Worm (Caenorhabditis elegans): ENCODE results near the gene abf-3.

Gene abf-3

ce11 chrV:15826110-15826509 is 8.5 kb upstream of the abf-3 start, which contains the start of gene srbc-51:
srbc-51 (plus strand) TSS chrV:15826410.
- no peak for TF ChIP-seq ztf-18 (tag; optimal IDR thresholded peaks at IDR 0.05)
- no peak for TF ChIP-seq athp-1 (tag; optimal IDR thresholded peaks at IDR 0.05)
- TF ChIP-seq snpc-1.1 (tag; optimal IDR thresholded peaks at IDR 0.05; ENCODE audit: insufficient read depth): no peak
- no peak for TF ChIP-seq hlh-12 (tag; optimal IDR thresholded peaks at IDR 0.05)
- TF ChIP-seq xnd-1 (tag; optimal IDR thresholded peaks at IDR 0.05): no peak
- no peak for TF ChIP-seq ceh-40 (GFP tag; IDR thresholded peaks at IDR 0.05)
- no peak for TF ChIP-seq F39B2.1 (GFP tag; IDR thresholded peaks at IDR 0.05)
- TF ChIP-seq unc-130 (GFP tag; optimal IDR thresholded peaks at IDR 0.05): no peak
- no peak for TF ChIP-seq snpc-3.4 (tag; optimal IDR thresholded peaks at IDR 0.05)
- TF ChIP-seq bed-2 (GFP tag; IDR thresholded peaks at IDR 0.05): no peak
- no peak for TF ChIP-seq cebp-2 (GFP tag; IDR thresholded peaks at IDR 0.05)
- TF ChIP-seq F22D6.2 (tag; optimal IDR thresholded peaks at IDR 0.05): no peak
- no peak for TF ChIP-seq egrh-3 (GFP tag; IDR thresholded peaks at IDR 0.05)
- TF ChIP-seq D2030.7 (GFP tag; IDR thresholded peaks at IDR 0.05): no peak
- TF ChIP-seq egl-18 (GFP tag; IDR thresholded peaks at IDR 0.05): no peak
- TF ChIP-seq B0261.1 (tag; optimal IDR thresholded peaks at IDR 0.05): no peak
- no peak for TF ChIP-seq ztf-3 (GFP tag; optimal IDR thresholded peaks at IDR 0.05)
- no peak for TF ChIP-seq madf-10 (tag; optimal IDR thresholded peaks at IDR 0.05)

ce11 chrV:15824866-15825265 is 7.2 kb upstream of the abf-3 start, which contains the start of gene srbc-50:
srbc-50 (minus strand) TSS chrV:15824966.
- TF ChIP-seq F39B2.1 (GFP tag; IDR thresholded peaks at IDR 0.05): no peak
- TF ChIP-seq madf-6 (GFP tag; IDR thresholded peaks at IDR 0.05): no peak
- no peak for TF ChIP-seq akir-1 (GFP tag; optimal IDR thresholded peaks at IDR 0.05)
- no peak for TF ChIP-seq cebp-1 (GFP tag; IDR thresholded peaks at IDR 0.05)
- TF ChIP-seq cebp-1 (tag; optimal IDR thresholded peaks at IDR 0.05): no peak
- no peak for TF ChIP-seq rec-8 (tag; optimal IDR thresholded peaks at IDR 0.05)
- no peak for TF ChIP-seq zim-3 (tag; optimal IDR thresholded peaks at IDR 0.05)
- TF ChIP-seq atf-7 (tag; optimal IDR thresholded peaks at IDR 0.05): no peak
- no peak for TF ChIP-seq ztf-22 (GFP tag; optimal IDR thresholded peaks at IDR 0.05)
- TF ChIP-seq nfya-2 (GFP tag; IDR thresholded peaks at IDR 0.05): no peak
- no peak for TF ChIP-seq nhr-179 (tag; optimal IDR thresholded peaks at IDR 0.05)
- TF ChIP-seq rpc-1 (optimal IDR thresholded peaks at IDR 0.05): no peak
- TF ChIP-seq rpc-1 (tag; optimal IDR thresholded peaks at IDR 0.05): no peak
- TF ChIP-seq ceh-100 (GFP tag; IDR thresholded peaks at IDR 0.05): no peak
- TF ChIP-seq lin-35 (GFP tag; optimal IDR thresholded peaks at IDR 0.05): no peak
- TF ChIP-seq Y67H2A.10 (GFP tag; conservative IDR thresholded peaks at IDR 0.05): no peak

ce11 chrV:15821398-15821797 is 3.8 kb upstream of the abf-3 start, which contains the start of gene srbc-49:
srbc-49 (plus strand) TSS chrV:15821698.
- TF ChIP-seq madf-3 (GFP tag; IDR thresholded peaks at IDR 0.05) (no peak), Y56A3A.18 (GFP tag; IDR thresholded peaks at IDR 0.05) (no peak), snpc-3.4 (tag; optimal IDR thresholded peaks at IDR 0.05) (no peak), lin-35 (GFP tag; optimal IDR thresholded peaks at IDR 0.05) (no peak), F37B4.10 (GFP tag; IDR thresholded peaks at IDR 0.05) (no peak), nhr-179 (tag; optimal IDR thresholded peaks at IDR 0.05) (no peak), mes-4 (tag; optimal IDR thresholded peaks at IDR 0.05) (no peak), C17E4.6 (GFP tag; IDR thresholded peaks at IDR 0.05) (no peak), egl-18 (GFP tag; IDR thresholded peaks at IDR 0.05) (no peak), nfyb-1 (GFP tag; IDR thresholded peaks at IDR 0.05) (no peak), Y79H2A.3 (GFP tag; conservative IDR thresholded peaks at IDR 0.05) (no peak), C06A6.2 (GFP tag; conservative IDR thresholded peaks at IDR 0.05) (no peak), F52B5.7 (tag; optimal IDR thresholded peaks at IDR 0.05) (no peak)

All from whole organism, young adult.